Fruit fly (Drosophila melanogaster): ENCODE data around the gene CG13044.

dm6 chr3L:16333013-16333412 lies 30.0 kb upstream of the CG13044 start, which contains the start of gene CG13056:
- no peak for TF ChIP-seq toe (GFP tag; optimal IDR thresholded peaks at IDR 0.05)
- no peak for TF ChIP-seq CG12768 (GFP tag; optimal IDR thresholded peaks at IDR 0.05)
- TF ChIP-seq CG33017 (tag; optimal IDR thresholded peaks at IDR 0.05) = no peak
- TF ChIP-seq ovo (GFP tag; optimal IDR thresholded peaks at IDR 0.05) = no peak

Measured in whole organism, adult.